Worm (Caenorhabditis elegans) whole organism, L2 larva: ENCODE data around the gene tag-278.

ENCODE experiments used
- C34F6.9 ChIP-seq: fragments of 150-350 bp; optimal IDR thresholded peaks from 2 replicates; lab custom pipeline; 2014; ENCODE audit warnings: missing biosample characterization, missing genetic modification characterization
- ZK546.5 ChIP-seq: sonication (generic microtip); optimal IDR thresholded peaks from 2 replicates; lab custom pipeline; 2017; ENCODE audit warnings: missing biosample characterization, missing genetic modification characterization
- aly-2 ChIP-seq: fragments of 150-350 bp; optimal IDR thresholded peaks from 2 replicates; lab custom pipeline; 2014; ENCODE audit warnings: missing biosample characterization, missing genetic modification characterization
- blmp-1 ChIP-seq: sonication (generic microtip); optimal IDR thresholded peaks from 2 replicates; lab custom pipeline; 2017; ENCODE audit warnings: missing genetic modification characterization, mild to moderate bottlenecking, missing compliant biosample characterization, antibody characterized with exemption, moderate library complexity; ENCODE audit not compliant: insufficient read depth
- ceh-16 ChIP-seq: fragments of 150-350 bp; optimal IDR thresholded peaks from 2 replicates; lab custom pipeline; 2014; ENCODE audit warnings: missing biosample characterization, missing genetic modification characterization
- dmd-4 ChIP-seq: sonication (generic microtip); optimal IDR thresholded peaks from 2 replicates; lab custom pipeline; 2017; ENCODE audit warnings: missing biosample characterization, missing genetic modification characterization
- lin-39 ChIP-seq: fragments of 150-350 bp; optimal IDR thresholded peaks from 2 replicates; lab custom pipeline; 2014; ENCODE audit warnings: missing biosample characterization, missing genetic modification reagents, missing genetic modification characterization
- nhr-11 ChIP-seq: fragments of 150-350 bp; optimal IDR thresholded peaks from 2 replicates; lab custom pipeline; 2014; ENCODE audit warnings: missing biosample characterization, missing genetic modification characterization
- nhr-6 ChIP-seq: fragments of 150-350 bp; optimal IDR thresholded peaks from 2 replicates; lab custom pipeline; 2014; ENCODE audit warnings: missing biosample characterization, missing genetic modification characterization
- zag-1 ChIP-seq: fragments of 150-350 bp; optimal IDR thresholded peaks from 2 replicates; lab custom pipeline; 2014; ENCODE audit warnings: missing biosample characterization, missing genetic modification characterization
- ztf-11 ChIP-seq: sonication (generic microtip); optimal IDR thresholded peaks from 2 replicates; lab custom pipeline; 2017; ENCODE audit warnings: missing biosample characterization, missing genetic modification characterization

DNA sequence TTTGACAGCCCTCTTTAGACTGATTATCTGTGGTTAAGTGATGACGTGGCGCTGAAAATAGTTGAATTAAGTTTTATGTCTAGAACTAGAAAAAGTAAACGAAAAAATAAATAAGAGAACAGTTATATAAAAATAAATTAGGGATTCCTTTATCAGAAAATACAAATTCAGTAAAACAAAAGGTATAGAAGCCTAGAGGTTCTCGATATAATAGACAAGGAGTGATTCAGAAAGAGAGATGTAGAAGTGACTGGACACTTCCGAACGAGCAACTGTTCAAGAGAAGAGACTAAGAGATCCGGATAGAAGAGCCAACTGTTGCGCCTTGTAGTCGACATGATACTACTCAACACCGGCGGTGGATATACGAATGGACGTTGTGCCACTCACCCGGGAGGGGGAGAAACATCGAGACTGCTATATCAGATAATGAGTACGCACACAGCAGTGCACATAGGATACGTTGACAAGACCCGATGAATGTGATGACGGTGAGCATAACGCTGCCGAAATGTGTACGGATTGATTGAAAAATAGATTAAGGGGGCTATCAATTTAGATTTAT is at the start of gene tag-278:
- no peak for TF ChIP-seq ZK546.5 (tag; lab: Kevin White, UChicago)
- TF ChIP-seq nhr-6 (tag; lab: Kevin White, UChicago), result no peak
- TF ChIP-seq blmp-1 (tag; lab: Kevin White, UChicago), result no peak
- TF ChIP-seq ztf-11 (tag; lab: Kevin White, UChicago), result no peak
- TF ChIP-seq aly-2 (tag; lab: Kevin White, UChicago), result no peak
- TF ChIP-seq ceh-16 (tag; lab: Kevin White, UChicago), result no peak
- no peak for TF ChIP-seq lin-39 (tag; lab: Kevin White, UChicago)
- no peak for TF ChIP-seq nhr-11 (tag; lab: Kevin White, UChicago)
- peak; percentile 0 for TF ChIP-seq C34F6.9
- no peak for TF ChIP-seq dmd-4 (tag; lab: Kevin White, UChicago)
- no peak for TF ChIP-seq zag-1 (tag; lab: Kevin White, UChicago)
